Worm (Caenorhabditis elegans): ENCODE data around the gene bcmo-2.

ce11 chrII:3878330-3878729 is 32.3 kb downstream of the bcmo-2 start, which contains the start of gene srh-250:
- no peak for TF ChIP-seq nhr-12 (tag; optimal IDR thresholded peaks at IDR 0.05)
- TF ChIP-seq lin-39 (tag; optimal IDR thresholded peaks at IDR 0.05) = no peak
- TF ChIP-seq lsy-2 (tag; optimal IDR thresholded peaks at IDR 0.05) = no peak
- no peak for TF ChIP-seq nhr-11 (tag; optimal IDR thresholded peaks at IDR 0.05)
- no peak for TF ChIP-seq blmp-1 (tag; optimal IDR thresholded peaks at IDR 0.05; ENCODE audit: insufficient read depth)
